ENCODE assay signal across 1 worm cellular context in the genomic region with DNA sequence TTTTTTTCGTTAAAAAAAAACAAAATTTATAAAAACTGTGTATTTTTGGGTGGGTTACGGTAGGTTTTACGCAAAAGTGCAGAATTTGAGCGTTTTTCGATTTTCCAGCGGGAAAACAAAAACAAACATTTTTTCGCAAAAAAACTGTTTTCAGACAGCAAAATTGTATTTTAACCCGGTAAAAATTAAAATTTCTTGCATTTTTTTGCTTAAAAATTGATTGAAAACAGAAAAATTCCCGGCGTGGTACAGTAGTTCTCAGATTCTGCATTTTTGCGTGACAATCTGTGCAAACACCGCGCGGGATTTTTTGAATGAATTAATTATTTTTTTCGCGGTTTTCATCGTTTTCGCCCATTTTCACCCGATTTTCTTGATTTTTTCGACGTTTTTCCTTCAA.
TF ChIP-seq lines count a peak whose summit lies in the region.

No protein-coding gene starts in this region.

TF ChIP-seq in whole organism, L1 larva, 84 proteins besides CTCF, POLR2A, EP300 and RAD21 (continued from another document):
- TF ChIP-seq egl-13 (tag; optimal IDR thresholded peaks at IDR 0.05; lab: Kevin White, UChicago) (no peak), mab-9 (GFP tag; IDR thresholded peaks at IDR 0.05; lab: Robert Waterston, UW) (no peak), blmp-1 (tag; optimal IDR thresholded peaks at IDR 0.05; lab: Kevin White, UChicago) (no peak)
